Worm (Caenorhabditis elegans) whole organism, L4 larva: Measurements from ENCODE around the gene best-20.

Experiments
- F10B5.3 ChIP-seq: sonication (generic microtip); optimal IDR thresholded peaks from 2 replicates; lab custom pipeline; 2016; ENCODE audit warnings: mild to moderate bottlenecking, missing genetic modification characterization, missing compliant biosample characterization
- F26F4.8 ChIP-seq: fragments of 200-800 bp; sonication (Bioruptor generic); conservative IDR thresholded peaks from 2 replicates; pipeline ENCODE4 v1.3.6; 2022; ENCODE audit warnings: missing genetic modification characterization, missing compliant biosample characterization
- T26A8.4 ChIP-seq: fragments of 200-800 bp; sonication (Bioruptor generic); IDR thresholded peaks from 2 replicates; pipeline ENCODE4 v1.3.6; 2022; ENCODE audit warnings: missing genetic modification characterization, missing compliant biosample characterization
- Y105C5A.15 ChIP-seq: fragments of 200-800 bp; sonication (Bioruptor generic); IDR thresholded peaks from 2 replicates; pipeline ENCODE4 v1.3.6; 2022; ENCODE audit warnings: missing genetic modification characterization, missing compliant biosample characterization
- ceh-32 ChIP-seq: sonication (generic microtip); optimal IDR thresholded peaks from 2 replicates; lab custom pipeline; 2016; ENCODE audit warnings: mild to moderate bottlenecking, missing genetic modification characterization, missing compliant biosample characterization; ENCODE audit not compliant: poor library complexity
- ceh-44 ChIP-seq: fragments of 200-800 bp; sonication (Bioruptor generic); IDR thresholded peaks from 2 replicates; pipeline ENCODE4 v1.3.6; 2022; ENCODE audit warnings: missing genetic modification reagents, missing genetic modification characterization, missing compliant biosample characterization
- ceh-62 ChIP-seq: sonication (generic microtip); optimal IDR thresholded peaks from 2 replicates; lab custom pipeline; 2017; ENCODE audit warnings: missing biosample characterization, missing genetic modification characterization
- ceh-82 ChIP-seq: sonication (generic microtip); optimal IDR thresholded peaks from 2 replicates; lab custom pipeline; 2017; ENCODE audit warnings: missing biosample characterization, missing genetic modification characterization
- ces-1 ChIP-seq: fragments of 150-350 bp; sonication (generic microtip); optimal IDR thresholded peaks from 4 replicates; lab custom pipeline; 2014; ENCODE audit warnings: missing biosample characterization, missing genetic modification reagents, missing genetic modification characterization
- ctbp-1 ChIP-seq: fragments of 200-800 bp; sonication (Bioruptor generic); IDR thresholded peaks from 2 replicates; pipeline ENCODE4 v1.3.6; 2022; ENCODE audit warnings: missing genetic modification reagents, missing genetic modification characterization, missing compliant biosample characterization
- daf-12 ChIP-seq: fragments of 150-350 bp; optimal IDR thresholded peaks from 2 replicates; lab custom pipeline; 2014; ENCODE audit warnings: missing biosample characterization, missing genetic modification reagents, missing genetic modification characterization
- daf-19 ChIP-seq: fragments of 200-800 bp; sonication (Bioruptor generic); conservative IDR thresholded peaks from 2 replicates; pipeline ENCODE4 v1.3.6; 2022; ENCODE audit warnings: missing genetic modification characterization, missing compliant biosample characterization
- daf-8 ChIP-seq: fragments of 200-800 bp; sonication (Bioruptor generic); IDR thresholded peaks from 2 replicates; pipeline ENCODE4 v1.3.6; 2022; ENCODE audit warnings: missing genetic modification characterization, missing compliant biosample characterization
- dmd-6 ChIP-seq: fragments of 200-800 bp; sonication (Bioruptor generic); IDR thresholded peaks from 2 replicates; pipeline ENCODE4 v1.3.6; 2022; ENCODE audit warnings: missing genetic modification reagents, missing genetic modification characterization, missing compliant biosample characterization
- dmd-9 ChIP-seq: fragments of 200-800 bp; sonication (Bioruptor generic); IDR thresholded peaks from 2 replicates; pipeline ENCODE4 v1.3.6; 2022; ENCODE audit warnings: missing genetic modification reagents, missing genetic modification characterization, missing compliant biosample characterization
- dpl-1 ChIP-seq: fragments of 150-350 bp; optimal IDR thresholded peaks from 2 replicates; lab custom pipeline; 2014; ENCODE audit warnings: missing biosample characterization, missing genetic modification reagents, missing genetic modification characterization
- egl-43 ChIP-seq: fragments of 200-800 bp; sonication (Bioruptor generic); IDR thresholded peaks from 2 replicates; pipeline ENCODE4 v1.3.6; 2022; ENCODE audit warnings: missing genetic modification reagents, missing genetic modification characterization, missing compliant biosample characterization
- fkh-10 ChIP-seq: fragments of 150-350 bp; optimal IDR thresholded peaks from 2 replicates; lab custom pipeline; 2014; ENCODE audit warnings: missing biosample characterization, missing genetic modification reagents, missing genetic modification characterization
- hif-1 ChIP-seq, 2 experiments: sonication (generic microtip); optimal IDR thresholded peaks; 2 replicates each; lab custom pipeline; 2016 to 2017; ENCODE audit warnings: missing compliant biosample characterization in 2 of 2, missing genetic modification characterization in 2 of 2, missing genetic modification reagents in 2 of 2, missing genotype in 2 of 2, mild to moderate bottlenecking in 1 of 2
- hlh-11 ChIP-seq: fragments of 200-800 bp; sonication (Bioruptor generic); optimal IDR thresholded peaks from 2 replicates; lab custom pipeline; 2018; ENCODE audit warnings: mild to moderate bottlenecking, missing genetic modification characterization, missing compliant biosample characterization
- hlh-30 ChIP-seq: sonication (generic microtip); optimal IDR thresholded peaks from 2 replicates; lab custom pipeline; 2017; ENCODE audit warnings: antibody characterized with exemption, mild to moderate bottlenecking, missing genetic modification characterization, missing compliant biosample characterization; ENCODE audit not compliant: insufficient read depth
- hmg-1.1 ChIP-seq: fragments of 200-800 bp; sonication (Bioruptor generic); IDR thresholded peaks from 2 replicates; pipeline ENCODE4 v1.3.6; 2022; ENCODE audit warnings: missing genetic modification reagents, missing genetic modification characterization, missing compliant biosample characterization
- lim-7 ChIP-seq: fragments of 200-800 bp; sonication (Bioruptor generic); IDR thresholded peaks from 2 replicates; pipeline ENCODE4 v1.3.6; 2022; ENCODE audit warnings: missing genetic modification characterization, missing compliant biosample characterization
- lin-1 ChIP-seq: fragments of 200-800 bp; sonication (Bioruptor generic); IDR thresholded peaks from 2 replicates; pipeline ENCODE4 v1.3.6; 2022; ENCODE audit warnings: missing genetic modification reagents, missing genetic modification characterization, missing compliant biosample characterization
- lin-39 ChIP-seq: fragments of 150-350 bp; optimal IDR thresholded peaks from 2 replicates; lab custom pipeline; 2014; ENCODE audit warnings: missing biosample characterization, missing genetic modification reagents, missing genetic modification characterization
- lir-3 ChIP-seq: sonication (generic microtip); optimal IDR thresholded peaks from 2 replicates; lab custom pipeline; 2016; ENCODE audit warnings: mild to moderate bottlenecking, missing genetic modification characterization, missing compliant biosample characterization
- lsy-2 ChIP-seq, 2 experiments: fragments of 150-350 bp in 1 of 2; sonication (generic microtip) in 1 of 2; optimal IDR thresholded peaks; 2 replicates each; lab custom pipeline; 2014 to 2017; ENCODE audit warnings: missing biosample characterization in 2 of 2, missing genetic modification characterization in 2 of 2
- madf-5 ChIP-seq, 2 experiments: fragments of 200-800 bp; sonication (Bioruptor generic); IDR thresholded peaks; 2 replicates each; pipeline ENCODE4 v1.3.6; 2022; ENCODE audit warnings: missing compliant biosample characterization in 2 of 2, missing genetic modification characterization in 2 of 2
- mes-2 ChIP-seq: sonication (generic microtip); optimal IDR thresholded peaks from 2 replicates; lab custom pipeline; 2016; ENCODE audit warnings: missing genotype, mild to moderate bottlenecking, missing genetic modification characterization, missing compliant biosample characterization; ENCODE audit not compliant: poor library complexity, severe bottlenecking
- mxl-2 ChIP-seq: fragments of 200-800 bp; sonication (Bioruptor generic); conservative IDR thresholded peaks from 2 replicates; pipeline ENCODE4 v1.3.6; 2022; ENCODE audit warnings: missing genetic modification reagents, missing genetic modification characterization, missing compliant biosample characterization
- nhr-102 ChIP-seq: sonication (generic microtip); optimal IDR thresholded peaks from 2 replicates; lab custom pipeline; 2016; ENCODE audit warnings: mild to moderate bottlenecking, missing genetic modification characterization, moderate library complexity, missing compliant biosample characterization
- nhr-11 ChIP-seq: fragments of 150-350 bp; optimal IDR thresholded peaks from 2 replicates; lab custom pipeline; 2014; ENCODE audit warnings: missing biosample characterization, missing genetic modification characterization
- nhr-237 ChIP-seq: sonication (generic microtip); optimal IDR thresholded peaks from 2 replicates; lab custom pipeline; 2017; ENCODE audit warnings: missing biosample characterization, missing genetic modification characterization
- nhr-41 ChIP-seq: fragments of 200-800 bp; sonication (Bioruptor generic); IDR thresholded peaks from 2 replicates; pipeline ENCODE4 v1.3.6; 2022; ENCODE audit warnings: missing genetic modification reagents, missing genetic modification characterization, missing compliant biosample characterization
- nhr-48 ChIP-seq: sonication (generic microtip); optimal IDR thresholded peaks from 2 replicates; lab custom pipeline; 2016; ENCODE audit warnings: mild to moderate bottlenecking, missing genetic modification characterization, missing compliant biosample characterization
- nhr-76 ChIP-seq: fragments of 150-350 bp; optimal IDR thresholded peaks from 2 replicates; lab custom pipeline; 2014; ENCODE audit warnings: missing biosample characterization, missing genetic modification characterization
- nhr-77 ChIP-seq: fragments of 150-350 bp; optimal IDR thresholded peaks from 2 replicates; lab custom pipeline; 2014; ENCODE audit warnings: missing biosample characterization, missing genetic modification characterization
- pha-4 ChIP-seq, 2 experiments: fragments of 150-350 bp in 1 of 2; fragments of 200-800 bp in 1 of 2; sonication (Bioruptor generic) in 1 of 2; IDR thresholded peaks in 1 of 2; optimal IDR thresholded peaks in 1 of 2; 2 replicates each; pipeline versions ENCODE4 v1.3.6 to Lab custom; 2014 to 2022; ENCODE audit warnings: missing genetic modification characterization in 2 of 2, missing genetic modification reagents in 2 of 2, missing biosample characterization in 1 of 2, missing compliant biosample characterization in 1 of 2
- php-3 ChIP-seq: fragments of 200-800 bp; sonication (Bioruptor generic); IDR thresholded peaks from 2 replicates; pipeline ENCODE4 v1.3.6; 2022; ENCODE audit warnings: missing genetic modification reagents, missing genetic modification characterization, missing compliant biosample characterization
- pqm-1 ChIP-seq: sonication (generic microtip); optimal IDR thresholded peaks from 2 replicates; lab custom pipeline; 2017; ENCODE audit warnings: missing biosample characterization, missing genetic modification characterization
- rbr-2 ChIP-seq: sonication (generic microtip); optimal IDR thresholded peaks from 2 replicates; lab custom pipeline; 2016; ENCODE audit warnings: missing genotype, missing genetic modification characterization, missing compliant biosample characterization
- set-16 ChIP-seq: fragments of 200-800 bp; sonication (Bioruptor generic); IDR thresholded peaks from 2 replicates; pipeline ENCODE4 v1.3.6; 2022; ENCODE audit warnings: missing genetic modification reagents, missing genetic modification characterization, missing compliant biosample characterization
- skn-1 ChIP-seq: fragments of 150-350 bp; optimal IDR thresholded peaks from 2 replicates; lab custom pipeline; 2014; ENCODE audit warnings: missing biosample characterization, missing genetic modification characterization
- spr-1 ChIP-seq: sonication (generic microtip); optimal IDR thresholded peaks from 2 replicates; lab custom pipeline; 2016; ENCODE audit warnings: mild to moderate bottlenecking, missing genetic modification characterization, missing compliant biosample characterization
- spr-3 ChIP-seq: fragments of 200-800 bp; sonication (Bioruptor generic); optimal IDR thresholded peaks from 2 replicates; lab custom pipeline; 2018; ENCODE audit warnings: mild to moderate bottlenecking, missing genetic modification characterization, missing compliant biosample characterization
- tag-97 ChIP-seq: fragments of 200-800 bp; sonication (Bioruptor generic); IDR thresholded peaks from 2 replicates; pipeline ENCODE4 v1.3.6; 2022; ENCODE audit warnings: missing genetic modification characterization, missing compliant biosample characterization
- tra-1 ChIP-seq: fragments of 200-800 bp; sonication (Bioruptor generic); IDR thresholded peaks from 2 replicates; pipeline ENCODE4 v1.3.6; 2022; ENCODE audit warnings: missing genetic modification reagents, missing genetic modification characterization, missing compliant biosample characterization
- unc-130 ChIP-seq: sonication (generic microtip); optimal IDR thresholded peaks from 2 replicates; lab custom pipeline; 2016; ENCODE audit warnings: missing genetic modification reagents, missing genetic modification characterization, missing compliant biosample characterization
- vab-7 ChIP-seq: fragments of 200-800 bp; sonication (Bioruptor generic); IDR thresholded peaks from 2 replicates; pipeline ENCODE4 v1.3.6; 2022; ENCODE audit warnings: missing genetic modification reagents, missing genetic modification characterization, missing compliant biosample characterization
- zfp-2 ChIP-seq: sonication (generic microtip); optimal IDR thresholded peaks from 2 replicates; lab custom pipeline; 2016; ENCODE audit warnings: mild to moderate bottlenecking, missing genetic modification characterization, missing compliant biosample characterization

best-20 gene

ce11 chrIV:3742426-3742839 lies 13.6 kb upstream of the best-20 start (continued):
- TF ChIP-seq madf-5 (GFP tag; IDR thresholded peaks at IDR 0.05; lab: Robert Waterston, UW) = no peak
- peak; percentile 40 for TF ChIP-seq nhr-102 (tag; lab: Kevin White, UChicago)
- TF ChIP-seq lin-1 (GFP tag; lab: Robert Waterston, UW) = 0 out of 2 replicates have a peak, but pooled peaks have one; percentile 30
- peak; percentile 83 for TF ChIP-seq nhr-11 (tag; lab: Kevin White, UChicago)
- no peak for TF ChIP-seq mxl-2 (GFP tag; lab: Robert Waterston, UW)
- no peak for TF ChIP-seq daf-19
- TF ChIP-seq hlh-30 (tag; lab: Kevin White, UChicago) = peak; percentile 95
- peak; percentile 44; the same call in 1 of the 2 replicates for TF ChIP-seq dmd-6 (GFP tag; lab: Robert Waterston, UW)
- 0 out of 2 replicates have a peak, but pooled peaks have one; percentile 21 for TF ChIP-seq ctbp-1 (GFP tag; lab: Robert Waterston, UW)
- TF ChIP-seq pha-4 (GFP tag; IDR thresholded peaks at IDR 0.05; lab: Robert Waterston, UW) = no peak
- peak; percentile 60 for TF ChIP-seq pha-4 (tag; optimal IDR thresholded peaks at IDR 0.05; lab: Kevin White, UChicago)
- no peak for TF ChIP-seq pqm-1 (tag; lab: Kevin White, UChicago)
- TF ChIP-seq nhr-77 (tag; lab: Kevin White, UChicago) = no peak
- no peak for TF ChIP-seq ceh-82 (tag; lab: Kevin White, UChicago)
- TF ChIP-seq T26A8.4 = peak; percentile 52; the same call in 1 of the 2 replicates
- no peak; the same call in 1 of the 2 replicates for TF ChIP-seq php-3
- TF ChIP-seq spr-1 (tag; lab: Kevin White, UChicago) = peak; percentile 49
- TF ChIP-seq lin-39 (tag; lab: Kevin White, UChicago) = no peak
- TF ChIP-seq F26F4.8 (GFP tag; lab: Robert Waterston, UW) = no peak
- peak; percentile 73 for TF ChIP-seq mes-2 (tag; lab: Kevin White, UChicago)
- TF ChIP-seq dmd-9 (GFP tag; lab: Robert Waterston, UW) = no peak
- no peak for TF ChIP-seq vab-7 (GFP tag; lab: Robert Waterston, UW)
- TF ChIP-seq tag-97 (GFP tag; lab: Robert Waterston, UW) = no peak
- peak; percentile 66 to 78 for TF ChIP-seq lsy-2 (tag; optimal IDR thresholded peaks at IDR 0.05; lab: Kevin White, UChicago)
- TF ChIP-seq nhr-76 (tag; lab: Kevin White, UChicago) = no peak
- TF ChIP-seq nhr-41 (GFP tag; lab: Robert Waterston, UW) = no peak
- no peak for TF ChIP-seq unc-130 (GFP tag; lab: Kevin White, UChicago)
- TF ChIP-seq hlh-11 (tag; lab: Kevin White, UChicago) = peak; percentile 99
- no peak for TF ChIP-seq fkh-10 (GFP tag; lab: Kevin White, UChicago)
- peak; percentile 47 for TF ChIP-seq dpl-1
- TF ChIP-seq F10B5.3 (tag; lab: Kevin White, UChicago) = no peak
- TF ChIP-seq hif-1 (tag; optimal IDR thresholded peaks at IDR 0.05; lab: Kevin White, UChicago) = peak in 1 of 2 experiments; percentile 61
- no peak for TF ChIP-seq ceh-44 (GFP tag; lab: Robert Waterston, UW)
- no peak for TF ChIP-seq daf-12 (tag; lab: Kevin White, UChicago)
- TF ChIP-seq set-16 = peak; percentile 54
- no peak for TF ChIP-seq lir-3 (tag; lab: Kevin White, UChicago)
- TF ChIP-seq tra-1 (GFP tag; lab: Robert Waterston, UW) = no peak
- no peak for TF ChIP-seq zfp-2 (tag; lab: Kevin White, UChicago)
- TF ChIP-seq ceh-32 (tag; lab: Kevin White, UChicago) = no peak
- no peak for TF ChIP-seq daf-8 (GFP tag; lab: Robert Waterston, UW)
- peak; percentile 61 for TF ChIP-seq nhr-48
- no peak for TF ChIP-seq ces-1 (GFP tag; lab: Kevin White, UChicago)
- TF ChIP-seq hmg-1.1 (GFP tag; lab: Robert Waterston, UW) = peak; percentile 87
- TF ChIP-seq skn-1 (tag; lab: Kevin White, UChicago) = no peak
- 0 out of 2 replicates have a peak, but pooled peaks have one; percentile 8 for TF ChIP-seq egl-43
- peak; percentile 81 for TF ChIP-seq rbr-2 (tag; lab: Kevin White, UChicago)
- no peak for TF ChIP-seq lim-7 (GFP tag; lab: Robert Waterston, UW)
- peak; percentile 4 for TF ChIP-seq spr-3 (GFP tag; lab: Kevin White, UChicago)
- no peak for TF ChIP-seq nhr-237
- TF ChIP-seq Y105C5A.15 (GFP tag; lab: Robert Waterston, UW) = no peak
- no peak for TF ChIP-seq ceh-62 (tag; lab: Kevin White, UChicago)
